Fruit fly (Drosophila melanogaster): ENCODE data around the gene CG7084.

Gene CG7084

DNA sequence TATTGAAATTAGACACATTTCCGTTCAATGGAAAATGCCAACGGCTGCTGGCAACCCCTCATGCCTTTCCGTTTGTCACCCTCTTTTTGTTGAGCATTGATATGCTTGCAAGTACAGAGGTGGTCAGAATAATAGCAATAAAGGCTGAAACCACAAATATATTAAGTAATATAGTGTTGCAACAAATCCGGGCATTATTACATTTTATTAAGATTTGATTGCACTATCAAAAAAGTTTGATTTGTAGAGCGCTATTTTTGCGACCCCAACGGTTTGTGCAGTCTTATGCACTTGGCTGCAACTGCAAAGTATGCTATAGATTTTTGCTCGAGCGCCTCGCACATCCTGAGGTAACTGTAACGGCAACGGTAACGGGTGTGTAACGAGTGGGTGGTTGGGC, 38.4 kb upstream of the CG7084 start (continued):
- peak; percentile 24 for TF ChIP-seq Chrac-16 (GFP tag; optimal IDR thresholded peaks at IDR 0.05)
- no peak for TF ChIP-seq CG14860 (GFP tag; IDR thresholded peaks at IDR 0.05; ENCODE audit: partially characterized antibody)
- no peak for TF ChIP-seq HLH4C (GFP tag; IDR thresholded peaks at IDR 0.05; ENCODE audit: partially characterized antibody)
- TF ChIP-seq CG10462 (GFP tag; optimal IDR thresholded peaks at IDR 0.05) = peak; percentile 6
- TF ChIP-seq run (tag; optimal IDR thresholded peaks at IDR 0.05) = no peak
- TF ChIP-seq prd (optimal IDR thresholded peaks at IDR 0.05) = no peak
- no peak for TF ChIP-seq prd (GFP tag; IDR thresholded peaks at IDR 0.05)
- peak; percentile 3 for TF ChIP-seq salm (tag; optimal IDR thresholded peaks at IDR 0.05)
- TF ChIP-seq Rfx (GFP tag; IDR thresholded peaks at IDR 0.05) = no peak
- TF ChIP-seq gfzf (GFP tag; optimal IDR thresholded peaks at IDR 0.05) = no peak
- TF ChIP-seq CG1647 (GFP tag; optimal IDR thresholded peaks at IDR 0.05) = no peak
- no peak for TF ChIP-seq tna (GFP tag; IDR thresholded peaks at IDR 0.05; ENCODE audit: partially characterized antibody)
- TF ChIP-seq dmrt11E (tag; optimal IDR thresholded peaks at IDR 0.05) = peak; percentile 84
- no peak for TF ChIP-seq abd-A (tag; optimal IDR thresholded peaks at IDR 0.05)
- peak; percentile 4 for TF ChIP-seq CG1602 (GFP tag; optimal IDR thresholded peaks at IDR 0.05)
- TF ChIP-seq ara (GFP tag; IDR thresholded peaks at IDR 0.05) = no peak
- TF ChIP-seq HLH3B (GFP tag; IDR thresholded peaks at IDR 0.05) = no peak; the same call in 1 of the 2 replicates
- TF ChIP-seq CG14014 (GFP tag; IDR thresholded peaks at IDR 0.05) = no peak
- TF ChIP-seq CG10654 (GFP tag; optimal IDR thresholded peaks at IDR 0.05) = no peak
- TF ChIP-seq hkb (optimal IDR thresholded peaks at IDR 0.05) = no peak
- TF ChIP-seq hkb (GFP tag; IDR thresholded peaks at IDR 0.05) = no peak
- no peak for TF ChIP-seq ato (GFP tag; IDR thresholded peaks at IDR 0.05; ENCODE audit: partially characterized antibody)
- no peak for TF ChIP-seq CG8290 (GFP tag; optimal IDR thresholded peaks at IDR 0.05)
- no peak for TF ChIP-seq CG8290 (tag; optimal IDR thresholded peaks at IDR 0.05)
- no peak for TF ChIP-seq toy (GFP tag; IDR thresholded peaks at IDR 0.05)

DNA sequence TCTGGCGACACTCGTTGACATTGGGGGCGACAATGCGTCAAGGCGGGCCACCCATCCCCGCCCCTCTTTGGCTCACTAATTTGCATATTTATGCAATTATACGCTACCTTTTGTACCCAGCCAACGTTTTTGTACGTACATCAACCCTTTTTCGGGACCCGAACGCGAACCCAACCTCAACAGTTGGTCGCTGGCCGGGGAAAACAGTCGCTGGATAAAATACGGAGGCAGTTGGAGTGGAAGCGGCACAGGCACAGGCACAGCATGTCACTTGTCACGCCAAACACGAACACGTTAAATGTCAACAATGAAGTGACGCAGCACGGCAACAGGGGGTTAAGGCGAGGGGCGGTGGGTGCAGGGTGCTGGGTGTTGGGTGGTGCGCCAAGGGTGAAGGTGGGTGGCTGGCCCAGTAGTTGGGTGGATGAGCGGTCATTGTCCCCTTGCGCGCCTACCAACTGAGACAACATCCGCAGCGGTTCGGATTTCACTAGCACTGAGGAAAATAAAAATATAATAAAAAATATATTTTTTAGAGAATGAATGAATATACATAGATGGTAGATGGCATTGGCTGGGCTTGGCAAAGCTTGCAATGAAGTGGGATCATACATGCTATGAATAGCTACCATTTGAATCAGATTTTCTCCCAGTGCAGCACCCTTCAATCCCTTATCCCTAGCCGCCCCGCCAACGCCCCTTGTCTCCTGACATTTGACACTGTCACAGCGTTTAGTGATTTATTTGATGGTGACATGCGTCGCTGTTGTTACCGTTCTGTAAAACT, 37.7 kb upstream of the CG7084 start:
- no peak for TF ChIP-seq chn (GFP tag; optimal IDR thresholded peaks at IDR 0.05)
- peak; percentile 37; the same call in 2 of the 4 replicates for TF ChIP-seq Gug (GFP tag; IDR thresholded peaks at IDR 0.05)
- TF ChIP-seq GATAe (GFP tag; conservative IDR thresholded peaks at IDR 0.05) = no peak
- no peak for TF ChIP-seq Meics (GFP tag; optimal IDR thresholded peaks at IDR 0.05)
- TF ChIP-seq Lim3 (GFP tag; IDR thresholded peaks at IDR 0.05) = no peak
- no peak for TF ChIP-seq mam (GFP tag; optimal IDR thresholded peaks at IDR 0.05)
- no peak for TF ChIP-seq lbe (GFP tag; optimal IDR thresholded peaks at IDR 0.05)
- TF ChIP-seq Mad (GFP tag; optimal IDR thresholded peaks at IDR 0.05) = no peak
- TF ChIP-seq CG16813 (GFP tag; IDR thresholded peaks at IDR 0.05; ENCODE audit: partially characterized antibody) = no peak
- TF ChIP-seq z (GFP tag; IDR thresholded peaks at IDR 0.05) = no peak
- no peak for TF ChIP-seq sna (GFP tag; IDR thresholded peaks at IDR 0.05; ENCODE audit: partially characterized antibody)
- no peak for TF ChIP-seq CG1832 (GFP tag; optimal IDR thresholded peaks at IDR 0.05)
- TF ChIP-seq pnt (GFP tag; optimal IDR thresholded peaks at IDR 0.05) = no peak
- no peak for TF ChIP-seq run (tag; optimal IDR thresholded peaks at IDR 0.05)
- TF ChIP-seq CG12299 (tag; optimal IDR thresholded peaks at IDR 0.05) = no peak
- no peak for TF ChIP-seq NC2β (GFP tag; optimal IDR thresholded peaks at IDR 0.05)
- no peak for TF ChIP-seq CG12744 (GFP tag; optimal IDR thresholded peaks at IDR 0.05)
- TF ChIP-seq CG31365 (tag; optimal IDR thresholded peaks at IDR 0.05) = no peak
- TF ChIP-seq usp (GFP tag; optimal IDR thresholded peaks at IDR 0.05) = no peak
- TF ChIP-seq CG42726 (GFP tag; IDR thresholded peaks at IDR 0.05; ENCODE audit: partially characterized antibody) = no peak
- TF ChIP-seq hkb (optimal IDR thresholded peaks at IDR 0.05) = no peak
- peak; percentile 53; the same call in 1 of the 2 replicates for TF ChIP-seq hkb (GFP tag; IDR thresholded peaks at IDR 0.05)
- TF ChIP-seq Bteb2 (GFP tag; optimal IDR thresholded peaks at IDR 0.05) = no peak
- TF ChIP-seq fd64A (GFP tag; optimal IDR thresholded peaks at IDR 0.05) = no peak
- TF ChIP-seq Oaz (GFP tag; IDR thresholded peaks at IDR 0.05) = 0 out of 2 replicates have a peak, but pooled peaks have one; percentile 22
- TF ChIP-seq fd3F (GFP tag; optimal IDR thresholded peaks at IDR 0.05) = no peak
- no peak for TF ChIP-seq crp (GFP tag; optimal IDR thresholded peaks at IDR 0.05)
- no peak for TF ChIP-seq CG14860 (GFP tag; IDR thresholded peaks at IDR 0.05; ENCODE audit: partially characterized antibody)
- no peak for TF ChIP-seq sob (GFP tag; IDR thresholded peaks at IDR 0.05)

Measured in whole organism, embryonic.